Worm (Caenorhabditis elegans) whole organism, L2 larva: ENCODE data around the gene gex-5.
"Not testable (repeated sequence)": the region's sequence is repeated elsewhere in the genome, so short reads cannot be mapped to it uniquely, and the experiment has no call there.

Experiments used
- C34F6.9 ChIP-seq: fragments of 150-350 bp; optimal IDR thresholded peaks from 2 replicates; lab custom pipeline; 2014; ENCODE audit warnings: missing biosample characterization, missing genetic modification characterization
- F13H6.1 ChIP-seq: sonication (generic microtip); optimal IDR thresholded peaks from 2 replicates; lab custom pipeline; 2016; ENCODE audit warnings: missing genetic modification characterization, missing compliant biosample characterization
- Y55F3AM.14 ChIP-seq: fragments of 200-800 bp; sonication (Bioruptor generic); optimal IDR thresholded peaks from 2 replicates; lab custom pipeline; 2018; ENCODE audit warnings: mild to moderate bottlenecking, missing genetic modification characterization, missing compliant biosample characterization
- ZK546.5 ChIP-seq: sonication (generic microtip); optimal IDR thresholded peaks from 2 replicates; lab custom pipeline; 2017; ENCODE audit warnings: missing biosample characterization, missing genetic modification characterization
- alr-1 ChIP-seq: fragments of 150-350 bp; optimal IDR thresholded peaks from 2 replicates; lab custom pipeline; 2014; ENCODE audit warnings: missing biosample characterization, missing genetic modification characterization
- aly-2 ChIP-seq: fragments of 150-350 bp; optimal IDR thresholded peaks from 2 replicates; lab custom pipeline; 2014; ENCODE audit warnings: missing biosample characterization, missing genetic modification characterization
- ama-1 ChIP-seq: fragments of 150-350 bp; optimal IDR thresholded peaks from 2 replicates; lab custom pipeline; 2018; ENCODE audit warnings: inconsistent platforms
- blmp-1 ChIP-seq: sonication (generic microtip); optimal IDR thresholded peaks from 2 replicates; lab custom pipeline; 2017; ENCODE audit warnings: missing genetic modification characterization, mild to moderate bottlenecking, missing compliant biosample characterization, antibody characterized with exemption, moderate library complexity; ENCODE audit not compliant: insufficient read depth
- ceh-16 ChIP-seq: fragments of 150-350 bp; optimal IDR thresholded peaks from 2 replicates; lab custom pipeline; 2014; ENCODE audit warnings: missing biosample characterization, missing genetic modification characterization
- ceh-82 ChIP-seq: fragments of 150-350 bp; optimal IDR thresholded peaks from 2 replicates; lab custom pipeline; 2014; ENCODE audit warnings: missing biosample characterization, missing genetic modification characterization
- crh-2 ChIP-seq: sonication (generic microtip); optimal IDR thresholded peaks from 2 replicates; lab custom pipeline; 2017; ENCODE audit warnings: missing biosample characterization, missing genetic modification characterization
- egl-27 ChIP-seq: sonication (generic microtip); optimal IDR thresholded peaks from 3 replicates; lab custom pipeline; 2017; ENCODE audit warnings: missing biosample characterization, missing genetic modification reagents, missing genetic modification characterization
- elt-1 ChIP-seq: fragments of 150-350 bp; optimal IDR thresholded peaks from 2 replicates; lab custom pipeline; 2014; ENCODE audit warnings: missing biosample characterization, missing genetic modification characterization
- elt-3 ChIP-seq: sonication (generic microtip); optimal IDR thresholded peaks from 2 replicates; lab custom pipeline; 2017; ENCODE audit warnings: missing biosample characterization, missing genetic modification characterization
- fos-1 ChIP-seq: fragments of 150-350 bp; optimal IDR thresholded peaks from 2 replicates; lab custom pipeline; 2014; ENCODE audit warnings: missing biosample characterization, missing genetic modification characterization
- gmeb-1 ChIP-seq: fragments of 150-350 bp; optimal IDR thresholded peaks from 2 replicates; lab custom pipeline; 2014; ENCODE audit warnings: missing biosample characterization, missing genetic modification characterization
- mab-5 ChIP-seq: fragments of 150-350 bp; optimal IDR thresholded peaks from 2 replicates; lab custom pipeline; 2014; ENCODE audit warnings: missing biosample characterization, missing genetic modification characterization
- nhr-12 ChIP-seq: fragments of 150-350 bp; optimal IDR thresholded peaks from 2 replicates; lab custom pipeline; 2014; ENCODE audit warnings: missing biosample characterization, missing genetic modification characterization
- nhr-129 ChIP-seq: fragments of 150-350 bp; optimal IDR thresholded peaks from 2 replicates; lab custom pipeline; 2014; ENCODE audit warnings: missing biosample characterization, missing genetic modification characterization
- nhr-23 ChIP-seq: fragments of 150-350 bp; optimal IDR thresholded peaks from 2 replicates; lab custom pipeline; 2014; ENCODE audit warnings: missing biosample characterization, missing genetic modification reagents, missing genetic modification characterization
- nhr-237 ChIP-seq: fragments of 150-350 bp; optimal IDR thresholded peaks from 2 replicates; lab custom pipeline; 2014; ENCODE audit warnings: missing biosample characterization, missing genetic modification characterization
- nhr-25 ChIP-seq: fragments of 150-350 bp; sonication (generic microtip); optimal IDR thresholded peaks from 3 replicates; lab custom pipeline; 2014; ENCODE audit warnings: missing biosample characterization, missing genetic modification characterization
- nhr-6 ChIP-seq: fragments of 150-350 bp; optimal IDR thresholded peaks from 2 replicates; lab custom pipeline; 2014; ENCODE audit warnings: missing biosample characterization, missing genetic modification characterization
- nhr-77 ChIP-seq: fragments of 150-350 bp; optimal IDR thresholded peaks from 2 replicates; lab custom pipeline; 2014; ENCODE audit warnings: missing biosample characterization, missing genetic modification characterization
- peb-1 ChIP-seq: fragments of 150-350 bp; optimal IDR thresholded peaks from 2 replicates; lab custom pipeline; 2014; ENCODE audit warnings: missing biosample characterization, missing genetic modification characterization
- sma-3 ChIP-seq: sonication (generic microtip); optimal IDR thresholded peaks from 2 replicates; lab custom pipeline; 2016; ENCODE audit warnings: missing genetic modification reagents, missing genetic modification characterization, missing compliant biosample characterization
- sma-9 ChIP-seq, 2 experiments: fragments of 150-350 bp in 1 of 2; sonication (generic microtip) in 1 of 2; optimal IDR thresholded peaks; 2 replicates each; lab custom pipeline; 2014 to 2016; ENCODE audit warnings: missing genetic modification characterization in 2 of 2, mild to moderate bottlenecking in 1 of 2, missing biosample characterization in 1 of 2, missing compliant biosample characterization in 1 of 2, missing genetic modification reagents in 1 of 2, moderate library complexity in 1 of 2
- snpc-4 ChIP-seq: fragments of 150-350 bp; optimal IDR thresholded peaks from 2 replicates; lab custom pipeline; 2014; ENCODE audit warnings: missing biosample characterization, missing genetic modification characterization
- unc-39 ChIP-seq: fragments of 150-350 bp; optimal IDR thresholded peaks from 2 replicates; lab custom pipeline; 2014; ENCODE audit warnings: missing biosample characterization, missing genetic modification characterization
- unc-55 ChIP-seq: fragments of 150-350 bp; sonication (generic microtip); optimal IDR thresholded peaks from 3 replicates; lab custom pipeline; 2014; ENCODE audit warnings: missing biosample characterization, missing genetic modification reagents, missing genetic modification characterization
- unc-62 ChIP-seq: fragments of 150-350 bp; optimal IDR thresholded peaks from 2 replicates; lab custom pipeline; 2014; ENCODE audit warnings: missing biosample characterization, missing genetic modification reagents, missing genetic modification characterization
- ztf-1 ChIP-seq: fragments of 200-800 bp; sonication (Bioruptor generic); conservative IDR thresholded peaks from 2 replicates; pipeline ENCODE4 v1.3.6; 2022; ENCODE audit warnings: missing genetic modification characterization, missing compliant biosample characterization
- ztf-11 ChIP-seq: sonication (generic microtip); optimal IDR thresholded peaks from 2 replicates; lab custom pipeline; 2017; ENCODE audit warnings: missing biosample characterization, missing genetic modification characterization
- ztf-4 ChIP-seq: fragments of 150-350 bp; optimal IDR thresholded peaks from 2 replicates; lab custom pipeline; 2014; ENCODE audit warnings: missing biosample characterization, missing genetic modification characterization

Gene gex-5

ce11 chrIII:4781937-4782576 lies at the start of gene gex-5, which contains the start of gene C38D4.10:
gex-5 (minus strand) TSS chrIII:4781987.
C38D4.10 (plus strand) TSS chrIII:4782526.
- TF ChIP-seq aly-2, F13H6.1, elt-3 (tag; lab: Kevin White, UChicago): not testable (repeated sequence)
- TF ChIP-seq, all 48 proteins: peak for 0; not testable (repeated sequence) for 48

- TF ChIP-seq unc-55 (no peak), egl-27 (tag; lab: Kevin White, UChicago) (no peak), nhr-77 (tag; lab: Kevin White, UChicago) (no peak), fos-1 (no peak), alr-1 (tag; lab: Kevin White, UChicago) (no peak), ceh-82 (no peak)
Observed at ce11 chrIII:4830207-4830606, 48.4 kb upstream of the gex-5 start, which contains the start of gene nspd-9. nspd-9 (minus strand) TSS chrIII:4830307.

ce11 chrIII:4829440-4829839 lies 47.7 kb upstream of the gex-5 start, which contains the start of gene F26A1.9:
F26A1.9 (minus strand) TSS chrIII:4829540.
- TF ChIP-seq nhr-237 (tag; lab: Kevin White, UChicago) (no peak), ceh-16 (no peak), unc-62 (GFP tag; lab: Kevin White, UChicago) (no peak), ztf-11 (no peak)

- no peak for TF ChIP-seq nhr-23
- TF ChIP-seq sma-9 (GFP tag; optimal IDR thresholded peaks at IDR 0.05; lab: Kevin White, UChicago), result no peak
- TF ChIP-seq sma-9 (tag; optimal IDR thresholded peaks at IDR 0.05; lab: Kevin White, UChicago), result no peak
- TF ChIP-seq ztf-1 (GFP tag; lab: Robert Waterston, UW), result no peak
- no peak for TF ChIP-seq unc-62 (GFP tag; lab: Kevin White, UChicago)
- TF ChIP-seq ztf-11, result no peak
- no peak for TF ChIP-seq Y55F3AM.14 (GFP tag; lab: Kevin White, UChicago)
- no peak for TF ChIP-seq elt-1 (tag; lab: Kevin White, UChicago)
- TF ChIP-seq ztf-4 (tag; lab: Kevin White, UChicago), result no peak
- no peak for TF ChIP-seq fos-1
- no peak for TF ChIP-seq peb-1 (tag; lab: Kevin White, UChicago)
- no peak for TF ChIP-seq ama-1
- no peak for TF ChIP-seq nhr-12 (tag; lab: Kevin White, UChicago)
- no peak for TF ChIP-seq ceh-82
Observed at ce11 chrIII:4826606-4827005, 44.8 kb upstream of the gex-5 start, which contains the start of gene F26A1.3. F26A1.3 (plus strand) TSS chrIII:4826906.

ce11 chrIII:4822140-4822539 lies 40.4 kb upstream of the gex-5 start, which contains the start of gene F26A1.8:
F26A1.8 (minus strand) TSS chrIII:4822240.
- TF ChIP-seq gmeb-1 (tag; lab: Kevin White, UChicago) (no peak), nhr-77 (tag; lab: Kevin White, UChicago) (no peak), alr-1 (tag; lab: Kevin White, UChicago) (no peak), C34F6.9 (tag; lab: Kevin White, UChicago) (no peak), ztf-1 (GFP tag; lab: Robert Waterston, UW) (no peak), sma-3 (GFP tag; lab: Kevin White, UChicago) (no peak), nhr-12 (tag; lab: Kevin White, UChicago) (no peak), elt-1 (tag; lab: Kevin White, UChicago) (no peak), crh-2 (tag; lab: Kevin White, UChicago) (no peak), nhr-129 (tag; lab: Kevin White, UChicago) (no peak)
- TF ChIP-seq, all 48 proteins: peak for 0

ce11 chrIII:4819843-4820242 lies 38.1 kb upstream of the gex-5 start, which contains the start of gene F26A1.7:
F26A1.7 (minus strand) TSS chrIII:4819943.
- TF ChIP-seq aly-2 (tag; lab: Kevin White, UChicago), result no peak
- TF ChIP-seq Y55F3AM.14 (GFP tag; lab: Kevin White, UChicago), result no peak
- TF ChIP-seq blmp-1 (tag; lab: Kevin White, UChicago), result no peak
- no peak for TF ChIP-seq ZK546.5 (tag; lab: Kevin White, UChicago)
- TF ChIP-seq nhr-237 (tag; lab: Kevin White, UChicago), result no peak
- no peak for TF ChIP-seq ceh-16
- no peak for TF ChIP-seq unc-39 (tag; lab: Kevin White, UChicago)
- TF ChIP-seq nhr-6 (tag; lab: Kevin White, UChicago), result no peak
- TF ChIP-seq peb-1 (tag; lab: Kevin White, UChicago), result no peak
- no peak for TF ChIP-seq unc-62 (GFP tag; lab: Kevin White, UChicago)
- no peak for TF ChIP-seq mab-5 (tag; lab: Kevin White, UChicago)
- no peak for TF ChIP-seq snpc-4 (tag; lab: Kevin White, UChicago)
- no peak for TF ChIP-seq nhr-25 (tag; lab: Kevin White, UChicago)
